Fruit fly (Drosophila melanogaster) whole organism, prepupa: ENCODE measurements around the gene CG1394.

Source experiments
- CG11762 ChIP-seq: fragments of 200-800 bp; sonication (Bioruptor generic); optimal IDR thresholded peaks from 3 replicates; lab custom pipeline; 2016; ENCODE audit warnings: missing biosample characterization, missing genetic modification characterization; ENCODE audit not compliant: insufficient read depth
- CG9139 ChIP-seq: fragments of 200-800 bp; sonication (Bioruptor generic); optimal IDR thresholded peaks from 3 replicates; lab custom pipeline; 2017; ENCODE audit warnings: missing biosample characterization, mild to moderate bottlenecking, missing genetic modification characterization
- Hr39 ChIP-seq: fragments of 200-800 bp; sonication (Bioruptor generic); optimal IDR thresholded peaks from 2 replicates; lab custom pipeline; 2016; ENCODE audit warnings: missing biosample characterization, missing genetic modification characterization
- dac ChIP-seq: fragments of 200-800 bp; sonication (Bioruptor generic); optimal IDR thresholded peaks from 2 replicates; lab custom pipeline; 2017; ENCODE audit warnings: missing biosample characterization, mild to moderate bottlenecking, missing genetic modification characterization
- esn ChIP-seq: fragments of 200-800 bp; sonication (Bioruptor generic); optimal IDR thresholded peaks from 2 replicates; lab custom pipeline; 2016; ENCODE audit warnings: missing biosample characterization, mild to moderate bottlenecking, missing genetic modification characterization, moderate library complexity

DNA sequence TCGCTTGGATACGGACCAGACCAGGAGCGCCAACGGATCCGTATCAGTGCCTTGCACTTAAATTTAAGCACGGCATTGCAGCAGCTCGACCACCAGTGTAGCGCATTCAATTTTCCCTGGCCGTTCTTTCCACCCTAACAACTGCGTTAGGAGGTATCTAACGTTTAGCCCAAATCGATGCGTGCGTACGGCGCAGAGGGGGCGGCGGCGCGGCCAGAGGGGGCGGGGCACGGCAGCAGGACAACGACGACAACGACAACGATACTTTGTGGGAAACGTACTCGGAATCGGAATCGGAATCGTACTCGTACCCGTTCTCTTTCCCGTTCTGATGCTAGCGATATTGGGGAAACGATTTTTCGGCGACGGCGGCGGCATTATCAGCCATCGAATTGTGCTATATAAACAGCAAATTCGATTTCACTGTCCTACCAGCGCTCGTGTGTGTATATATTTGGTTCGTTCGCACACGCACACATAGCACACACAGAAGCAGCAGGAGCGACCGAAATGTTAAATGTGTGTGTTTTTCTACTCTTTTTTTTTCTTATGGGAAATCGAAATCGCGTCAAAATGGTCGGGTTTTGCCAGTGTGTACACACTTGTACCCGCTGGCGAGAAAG lies 46.2 kb downstream of the CG1394 start, which contains the start of gene CG11122:
- TF ChIP-seq CG9139 (no peak), Hr39 (GFP tag; lab: Kevin White, UChicago) (no peak), dac (GFP tag; lab: Kevin White, UChicago) (no peak), esn (GFP tag; lab: Kevin White, UChicago) (no peak), CG11762 (GFP tag; lab: Kevin White, UChicago) (no peak)
